Worm (Caenorhabditis elegans) whole organism, late embryonic: ENCODE results near the gene sdz-38.
"Not testable (repeated sequence)": the region's sequence is repeated elsewhere in the genome, so short reads cannot be mapped to it uniquely, and the experiment has no call there.

Source experiments
- C08G9.2 ChIP-seq: sonication (generic microtip); optimal IDR thresholded peaks from 2 replicates; lab custom pipeline; 2016; ENCODE audit warnings: mild to moderate bottlenecking, missing genetic modification characterization, moderate library complexity, missing compliant biosample characterization
- F13H6.1 ChIP-seq: sonication (generic microtip); optimal IDR thresholded peaks from 2 replicates; lab custom pipeline; 2016; ENCODE audit warnings: missing genetic modification characterization, missing compliant biosample characterization
- K09A11.1 ChIP-seq: sonication (generic microtip); optimal IDR thresholded peaks from 2 replicates; lab custom pipeline; 2017; ENCODE audit warnings: antibody characterized with exemption, mild to moderate bottlenecking, missing genetic modification characterization, missing compliant biosample characterization; ENCODE audit not compliant: insufficient read depth
- ama-1 ChIP-seq: fragments of 150-350 bp; optimal IDR thresholded peaks from 2 replicates; lab custom pipeline; 2014
- ceh-14 ChIP-seq: sonication (generic microtip); optimal IDR thresholded peaks from 2 replicates; lab custom pipeline; 2016; ENCODE audit warnings: missing genotype, missing genetic modification characterization, missing compliant biosample characterization
- ceh-18 ChIP-seq: sonication (generic microtip); optimal IDR thresholded peaks from 2 replicates; lab custom pipeline; 2016; ENCODE audit warnings: missing genetic modification characterization, missing compliant biosample characterization
- ceh-2 ChIP-seq: sonication (generic microtip); optimal IDR thresholded peaks from 2 replicates; lab custom pipeline; 2016; ENCODE audit warnings: missing genotype, missing genetic modification characterization, missing compliant biosample characterization
- ceh-30 ChIP-seq: fragments of 150-350 bp; optimal IDR thresholded peaks from 2 replicates; lab custom pipeline; 2014; ENCODE audit warnings: missing biosample characterization, missing genetic modification characterization
- ceh-31 ChIP-seq: sonication (generic microtip); optimal IDR thresholded peaks from 2 replicates; lab custom pipeline; 2016; ENCODE audit warnings: missing genetic modification characterization, missing compliant biosample characterization
- ceh-34 ChIP-seq: sonication (generic microtip); optimal IDR thresholded peaks from 2 replicates; lab custom pipeline; 2016; ENCODE audit warnings: mild to moderate bottlenecking, missing genetic modification characterization, missing compliant biosample characterization
- ceh-45 ChIP-seq: fragments of 200-800 bp; sonication (Bioruptor generic); IDR thresholded peaks from 2 replicates; pipeline ENCODE4 v1.3.6; 2022; ENCODE audit warnings: missing genetic modification reagents, missing genetic modification characterization, missing compliant biosample characterization
- ceh-48 ChIP-seq: sonication (generic microtip); optimal IDR thresholded peaks from 2 replicates; lab custom pipeline; 2016; ENCODE audit warnings: missing genetic modification characterization, inconsistent platforms, missing compliant biosample characterization
- ceh-6 ChIP-seq: fragments of 200-800 bp; sonication (Bioruptor generic); optimal IDR thresholded peaks from 2 replicates; lab custom pipeline; 2018; ENCODE audit warnings: mild to moderate bottlenecking, missing genetic modification characterization, missing compliant biosample characterization
- che-1 ChIP-seq: sonication (generic microtip); optimal IDR thresholded peaks from 2 replicates; lab custom pipeline; 2016; ENCODE audit warnings: mild to moderate bottlenecking, missing genetic modification characterization, missing compliant biosample characterization
- eyg-1 ChIP-seq: sonication (generic microtip); optimal IDR thresholded peaks from 2 replicates; lab custom pipeline; 2016; ENCODE audit warnings: missing genotype, missing genetic modification characterization, missing compliant biosample characterization
- fax-1 ChIP-seq: sonication (generic microtip); optimal IDR thresholded peaks from 2 replicates; lab custom pipeline; 2016; ENCODE audit warnings: missing genotype, missing genetic modification characterization, missing compliant biosample characterization
- hlh-15 ChIP-seq: sonication (generic microtip); optimal IDR thresholded peaks from 2 replicates; lab custom pipeline; 2016; ENCODE audit warnings: missing genetic modification characterization, missing compliant biosample characterization
- hlh-30 ChIP-seq: sonication (generic microtip); optimal IDR thresholded peaks from 2 replicates; lab custom pipeline; 2017; ENCODE audit warnings: antibody characterized with exemption, missing genetic modification characterization, missing compliant biosample characterization; ENCODE audit not compliant: insufficient read depth
- madf-2 ChIP-seq: sonication (generic microtip); optimal IDR thresholded peaks from 2 replicates; lab custom pipeline; 2017; ENCODE audit warnings: missing genetic modification characterization, missing compliant biosample characterization
- mec-3 ChIP-seq: sonication (generic microtip); optimal IDR thresholded peaks from 2 replicates; lab custom pipeline; 2016; ENCODE audit warnings: borderline replicate concordance, missing genetic modification characterization, missing compliant biosample characterization
- nfya-1 ChIP-seq: sonication (generic microtip); optimal IDR thresholded peaks from 2 replicates; lab custom pipeline; 2017; ENCODE audit warnings: missing genetic modification characterization, mild to moderate bottlenecking, missing compliant biosample characterization, antibody characterized with exemption, moderate library complexity
- nhr-11 ChIP-seq: fragments of 150-350 bp; optimal IDR thresholded peaks from 2 replicates; lab custom pipeline; 2014; ENCODE audit warnings: missing biosample characterization, missing genetic modification characterization
- pag-3 ChIP-seq: sonication (generic microtip); optimal IDR thresholded peaks from 2 replicates; lab custom pipeline; 2016; ENCODE audit warnings: missing compliant biosample characterization, missing genetic modification characterization, borderline replicate concordance
- pha-2 ChIP-seq: sonication (generic microtip); optimal IDR thresholded peaks from 2 replicates; lab custom pipeline; 2017; ENCODE audit warnings: mild to moderate bottlenecking, missing genetic modification characterization, missing compliant biosample characterization
- pros-1 ChIP-seq: fragments of 150-350 bp; optimal IDR thresholded peaks from 2 replicates; lab custom pipeline; 2014; ENCODE audit warnings: missing biosample characterization, missing genetic modification reagents, missing genetic modification characterization
- ref-2 ChIP-seq: sonication (generic microtip); optimal IDR thresholded peaks from 2 replicates; lab custom pipeline; 2016; ENCODE audit warnings: missing genetic modification characterization, missing compliant biosample characterization
- rnt-1 ChIP-seq: sonication (generic microtip); optimal IDR thresholded peaks from 2 replicates; lab custom pipeline; 2016; ENCODE audit warnings: missing genetic modification characterization, missing compliant biosample characterization
- sox-2 ChIP-seq: fragments of 200-800 bp; sonication (Bioruptor generic); IDR thresholded peaks from 2 replicates; pipeline ENCODE4 v1.3.6; 2022; ENCODE audit warnings: missing genetic modification reagents, missing genetic modification characterization, missing compliant biosample characterization
- sox-4 ChIP-seq: sonication (generic microtip); optimal IDR thresholded peaks from 2 replicates; lab custom pipeline; 2017; ENCODE audit warnings: mild to moderate bottlenecking, missing genetic modification characterization, inconsistent platforms, missing compliant biosample characterization
- syd-9 ChIP-seq: sonication (generic microtip); optimal IDR thresholded peaks from 2 replicates; lab custom pipeline; 2016; ENCODE audit warnings: mild to moderate bottlenecking, missing genetic modification characterization, moderate library complexity, missing compliant biosample characterization
- tbx-7 ChIP-seq: sonication (generic microtip); optimal IDR thresholded peaks from 2 replicates; lab custom pipeline; 2016; ENCODE audit warnings: missing genotype, missing genetic modification characterization, missing compliant biosample characterization
- ttx-3 ChIP-seq: sonication (generic microtip); optimal IDR thresholded peaks from 2 replicates; lab custom pipeline; 2016; ENCODE audit warnings: missing genetic modification reagents, missing genetic modification characterization, missing compliant biosample characterization
- unc-3 ChIP-seq, 2 experiments: fragments of 200-800 bp in 1 of 2; sonication (Bioruptor generic) in 1 of 2; sonication (generic microtip) in 1 of 2; conservative IDR thresholded peaks in 1 of 2; optimal IDR thresholded peaks in 1 of 2; 2 replicates each; pipeline versions ENCODE4 v1.3.6 to Lab custom; 2016 to 2022; ENCODE audit warnings: missing compliant biosample characterization in 2 of 2, missing genetic modification characterization in 2 of 2, missing genetic modification reagents in 1 of 2
- unc-42 ChIP-seq: sonication (generic microtip); optimal IDR thresholded peaks from 2 replicates; lab custom pipeline; 2016; ENCODE audit warnings: missing genotype, missing genetic modification characterization, missing compliant biosample characterization
- unc-55 ChIP-seq: sonication (generic microtip); optimal IDR thresholded peaks from 2 replicates; lab custom pipeline; 2017; ENCODE audit warnings: missing biosample characterization, missing genetic modification reagents, missing genetic modification characterization
- zip-5 ChIP-seq: sonication (generic microtip); optimal IDR thresholded peaks from 2 replicates; lab custom pipeline; 2016; ENCODE audit warnings: missing genetic modification characterization, missing compliant biosample characterization
- ztf-16 ChIP-seq: sonication (generic microtip); optimal IDR thresholded peaks from 2 replicates; lab custom pipeline; 2017; ENCODE audit warnings: missing genetic modification characterization, missing compliant biosample characterization

Gene sdz-38

ce11 chrII:10010914-10011313 lies 29.3 kb upstream of the sdz-38 start:
- no peak for TF ChIP-seq ceh-34
- TF ChIP-seq unc-55, result no peak
- TF ChIP-seq ceh-48 (tag; lab: Kevin White, UChicago), result no peak
- no peak for TF ChIP-seq ceh-18 (tag; lab: Kevin White, UChicago)
- TF ChIP-seq unc-3 (GFP tag; conservative IDR thresholded peaks at IDR 0.05; lab: Robert Waterston, UW), result no peak
- no peak for TF ChIP-seq unc-3 (tag; optimal IDR thresholded peaks at IDR 0.05; lab: Kevin White, UChicago)
- TF ChIP-seq zip-5 (tag; lab: Kevin White, UChicago), result no peak
- TF ChIP-seq ama-1 (lab: Kevin White, UChicago), result no peak
- TF ChIP-seq ceh-2 (tag; lab: Kevin White, UChicago), result no peak
- TF ChIP-seq mec-3 (tag; lab: Kevin White, UChicago), result no peak
- TF ChIP-seq eyg-1 (tag; lab: Kevin White, UChicago), result no peak
- no peak for TF ChIP-seq K09A11.1 (tag; lab: Kevin White, UChicago)
- TF ChIP-seq hlh-30, result no peak
- no peak for TF ChIP-seq C08G9.2 (tag; lab: Kevin White, UChicago)
- no peak for TF ChIP-seq sox-2 (GFP tag; lab: Robert Waterston, UW)
- TF ChIP-seq ceh-31, result no peak
- TF ChIP-seq hlh-15 (tag; lab: Kevin White, UChicago), result no peak
- TF ChIP-seq ceh-30, result no peak
- no peak for TF ChIP-seq tbx-7 (tag; lab: Kevin White, UChicago)
- no peak for TF ChIP-seq ttx-3 (tag; lab: Kevin White, UChicago)

- TF ChIP-seq ztf-16 (tag; lab: Kevin White, UChicago), result no peak
- TF ChIP-seq pag-3 (tag; lab: Kevin White, UChicago), result no peak
- TF ChIP-seq mec-3 (tag; lab: Kevin White, UChicago), result no peak
- TF ChIP-seq sox-4, result no peak
- no peak for TF ChIP-seq rnt-1
- no peak for TF ChIP-seq ceh-6
- no peak for TF ChIP-seq madf-2 (tag; lab: Kevin White, UChicago)
- no peak for TF ChIP-seq C08G9.2 (tag; lab: Kevin White, UChicago)
- TF ChIP-seq pha-2 (tag; lab: Kevin White, UChicago), result no peak
- no peak for TF ChIP-seq che-1 (tag; lab: Kevin White, UChicago)
- TF ChIP-seq eyg-1 (tag; lab: Kevin White, UChicago), result no peak
- TF ChIP-seq ceh-34, result no peak
- TF ChIP-seq unc-42, result no peak
- TF ChIP-seq syd-9 (tag; lab: Kevin White, UChicago), result no peak
- TF ChIP-seq F13H6.1, result no peak
- no peak for TF ChIP-seq fax-1 (tag; lab: Kevin White, UChicago)
These were observed 26.9 kb upstream of the sdz-38 start for ce11 chrII:10008552-10008951.

ce11 chrII:10007917-10008316 lies 26.3 kb upstream of the sdz-38 start, which contains the start of gene ZK892.5:
TSS of gene ZK892.5 (plus strand) at chrII:10008217.
- TF ChIP-seq rnt-1 (no peak), ceh-31 (no peak), pros-1 (tag; lab: Kevin White, UChicago) (no peak), ceh-14 (tag; lab: Kevin White, UChicago) (no peak), ref-2 (no peak), eyg-1 (tag; lab: Kevin White, UChicago) (no peak), hlh-15 (tag; lab: Kevin White, UChicago) (no peak), nfya-1 (tag; lab: Kevin White, UChicago) (no peak), ceh-45 (GFP tag; lab: Robert Waterston, UW) (no peak), unc-3 (GFP tag; conservative IDR thresholded peaks at IDR 0.05; lab: Robert Waterston, UW) (no peak), unc-3 (tag; optimal IDR thresholded peaks at IDR 0.05; lab: Kevin White, UChicago) (no peak), C08G9.2 (tag; lab: Kevin White, UChicago) (no peak)

- not testable (repeated sequence) for TF ChIP-seq ceh-34; hlh-15 (tag; lab: Kevin White, UChicago); nhr-11 (tag; lab: Kevin White, UChicago)
These were observed 24.6 kb upstream of the sdz-38 start, which contains the start of gene ZK892.4 for ce11 chrII:10006266-10006665. TSS of gene ZK892.4 (plus strand) at chrII:10006566.
